Worm (Caenorhabditis elegans) whole organism, L1 larva: ENCODE results near the gene Y108G3AL.2.
A peak's percentile ranks its signal among the peaks of the same experiment; 100 is the strongest.

Source experiments
- F16B12.6 ChIP-seq: fragments of 150-350 bp; optimal IDR thresholded peaks from 2 replicates; lab custom pipeline; 2014; ENCODE audit warnings: missing biosample characterization, missing genetic modification characterization
- aha-1 ChIP-seq: fragments of 150-350 bp; optimal IDR thresholded peaks from 2 replicates; lab custom pipeline; 2014; ENCODE audit warnings: missing biosample characterization, missing genetic modification characterization
- blmp-1 ChIP-seq: fragments of 150-350 bp; optimal IDR thresholded peaks from 2 replicates; lab custom pipeline; 2014; ENCODE audit warnings: missing biosample characterization, missing genetic modification characterization
- ceh-82 ChIP-seq, 3 experiments: fragments of 150-350 bp in 1 of 3; sonication (generic microtip) in 2 of 3; optimal IDR thresholded peaks; 2 replicates each; lab custom pipeline; 2014 to 2017; ENCODE audit warnings: missing biosample characterization in 3 of 3, missing genetic modification characterization in 3 of 3
- dpl-1 ChIP-seq, 3 experiments: fragments of 150-350 bp in 2 of 3; sonication (generic microtip) in 1 of 3; optimal IDR thresholded peaks; 2 replicates each; lab custom pipeline; 2014 to 2017; ENCODE audit warnings: missing biosample characterization in 3 of 3, missing genetic modification characterization in 3 of 3, missing genetic modification reagents in 3 of 3
- dsc-1 ChIP-seq: sonication (generic microtip); optimal IDR thresholded peaks from 2 replicates; lab custom pipeline; 2016; ENCODE audit warnings: mild to moderate bottlenecking, missing genetic modification characterization, missing compliant biosample characterization
- efl-1 ChIP-seq, 4 experiments: fragments of 150-350 bp; optimal IDR thresholded peaks in 3 of 4; peaks in 1 of 4; 1 replicate in 1 of 4; 2 replicates in 3 of 4; lab custom pipeline; 2014; ENCODE audit warnings: missing biosample characterization in 2 of 4, missing genetic modification characterization in 2 of 4, missing genetic modification reagents in 2 of 4
- egl-13 ChIP-seq: sonication (generic microtip); optimal IDR thresholded peaks from 2 replicates; lab custom pipeline; 2016; ENCODE audit warnings: missing genotype, missing genetic modification reagents, missing genetic modification characterization, missing compliant biosample characterization
- egl-27 ChIP-seq, 2 experiments: fragments of 150-350 bp in 1 of 2; sonication (generic microtip); optimal IDR thresholded peaks; 3 replicates each; lab custom pipeline; 2017 to 2018; ENCODE audit warnings: missing biosample characterization in 2 of 2, missing genetic modification characterization in 2 of 2, missing genetic modification reagents in 2 of 2
- ets-5 ChIP-seq: fragments of 200-800 bp; sonication (Bioruptor generic); IDR thresholded peaks from 2 replicates; pipeline ENCODE4 v1.3.6; 2022; ENCODE audit warnings: missing genetic modification characterization, missing compliant biosample characterization
- fkh-4 ChIP-seq: sonication (generic microtip); optimal IDR thresholded peaks from 2 replicates; lab custom pipeline; 2016; ENCODE audit warnings: missing compliant biosample characterization, missing genetic modification characterization, borderline replicate concordance
- fkh-8 ChIP-seq: sonication (generic microtip); optimal IDR thresholded peaks from 2 replicates; lab custom pipeline; 2016; ENCODE audit warnings: mild to moderate bottlenecking, missing genetic modification characterization, missing compliant biosample characterization
- lin-13 ChIP-seq: fragments of 150-350 bp; optimal IDR thresholded peaks from 2 replicates; lab custom pipeline; 2014; ENCODE audit warnings: missing biosample characterization, missing genetic modification reagents, missing genetic modification characterization
- lin-15B ChIP-seq: fragments of 150-350 bp; sonication (generic microtip); optimal IDR thresholded peaks from 3 replicates; lab custom pipeline; 2014; ENCODE audit warnings: missing biosample characterization, missing genetic modification characterization
- lin-35 ChIP-seq, 2 experiments: fragments of 150-350 bp; optimal IDR thresholded peaks; 2 replicates each; lab custom pipeline; 2014; ENCODE audit warnings: missing biosample characterization in 2 of 2, missing genetic modification characterization in 2 of 2, missing genetic modification reagents in 2 of 2
- lin-39 ChIP-seq: fragments of 150-350 bp; optimal IDR thresholded peaks from 2 replicates; lab custom pipeline; 2014; ENCODE audit warnings: missing biosample characterization, missing genetic modification reagents, missing genetic modification characterization
- lsy-2 ChIP-seq, 2 experiments: fragments of 150-350 bp; optimal IDR thresholded peaks; 2 replicates each; lab custom pipeline; 2014; ENCODE audit warnings: missing biosample characterization in 2 of 2, missing genetic modification characterization in 2 of 2
- mab-9 ChIP-seq: fragments of 200-800 bp; sonication (Bioruptor generic); IDR thresholded peaks from 2 replicates; pipeline ENCODE4 v1.3.6; 2022; ENCODE audit warnings: missing genetic modification reagents, missing genetic modification characterization, missing compliant biosample characterization
- mdl-1 ChIP-seq, 2 experiments: fragments of 150-350 bp; optimal IDR thresholded peaks; 2 replicates each; lab custom pipeline; 2014 to 2017; ENCODE audit warnings: missing biosample characterization in 2 of 2, missing genetic modification characterization in 2 of 2, inconsistent platforms in 1 of 2
- nhr-19 ChIP-seq: fragments of 200-800 bp; sonication (Bioruptor generic); conservative IDR thresholded peaks from 2 replicates; pipeline ENCODE4 v1.3.6; 2022; ENCODE audit warnings: missing genetic modification characterization, missing compliant biosample characterization
- nhr-20 ChIP-seq: sonication (generic microtip); optimal IDR thresholded peaks from 2 replicates; lab custom pipeline; 2016; ENCODE audit warnings: mild to moderate bottlenecking, missing genetic modification characterization, missing compliant biosample characterization
- nhr-47 ChIP-seq: sonication (generic microtip); optimal IDR thresholded peaks from 2 replicates; lab custom pipeline; 2016; ENCODE audit warnings: mild to moderate bottlenecking, missing genetic modification characterization, moderate library complexity, missing compliant biosample characterization
- nhr-71 ChIP-seq: sonication (generic microtip); optimal IDR thresholded peaks from 2 replicates; lab custom pipeline; 2016; ENCODE audit warnings: mild to moderate bottlenecking, missing genetic modification characterization, moderate library complexity, missing compliant biosample characterization
- nhr-77 ChIP-seq: fragments of 150-350 bp; optimal IDR thresholded peaks from 2 replicates; lab custom pipeline; 2014; ENCODE audit warnings: missing biosample characterization, missing genetic modification characterization
- rnt-1 ChIP-seq: sonication (generic microtip); optimal IDR thresholded peaks from 2 replicates; lab custom pipeline; 2016; ENCODE audit warnings: mild to moderate bottlenecking, missing genetic modification characterization, moderate library complexity, missing compliant biosample characterization
- skn-1 ChIP-seq: fragments of 150-350 bp; optimal IDR thresholded peaks from 2 replicates; lab custom pipeline; 2014; ENCODE audit warnings: missing biosample characterization, missing genetic modification characterization
- snpc-4 ChIP-seq: fragments of 150-350 bp; optimal IDR thresholded peaks from 2 replicates; lab custom pipeline; 2014; ENCODE audit warnings: missing biosample characterization, missing genetic modification characterization
- snu-23 ChIP-seq: sonication (generic microtip); optimal IDR thresholded peaks from 2 replicates; lab custom pipeline; 2016; ENCODE audit warnings: missing genetic modification characterization, missing compliant biosample characterization
- sptf-1 ChIP-seq: fragments of 150-350 bp; optimal IDR thresholded peaks from 2 replicates; lab custom pipeline; 2014; ENCODE audit warnings: missing biosample characterization, missing genetic modification characterization
- swsn-7 ChIP-seq: sonication (generic microtip); optimal IDR thresholded peaks from 2 replicates; lab custom pipeline; 2016; ENCODE audit warnings: missing genetic modification characterization, missing compliant biosample characterization
- tbx-2 ChIP-seq: sonication (generic microtip); optimal IDR thresholded peaks from 2 replicates; lab custom pipeline; 2016; ENCODE audit warnings: missing genetic modification characterization, missing compliant biosample characterization
- unc-130 ChIP-seq: fragments of 150-350 bp; optimal IDR thresholded peaks from 2 replicates; lab custom pipeline; 2017; ENCODE audit warnings: missing biosample characterization, missing genetic modification characterization, inconsistent platforms
- xbp-1 ChIP-seq: sonication (generic microtip); optimal IDR thresholded peaks from 2 replicates; lab custom pipeline; 2016; ENCODE audit warnings: missing genetic modification characterization, missing compliant biosample characterization
- ztf-11 ChIP-seq, 2 experiments: sonication (generic microtip); optimal IDR thresholded peaks; 2 replicates each; lab custom pipeline; 2016 to 2017; ENCODE audit warnings: missing genetic modification characterization in 2 of 2, missing biosample characterization in 1 of 2, missing compliant biosample characterization in 1 of 2

Y108G3AL.2 gene

DNA sequence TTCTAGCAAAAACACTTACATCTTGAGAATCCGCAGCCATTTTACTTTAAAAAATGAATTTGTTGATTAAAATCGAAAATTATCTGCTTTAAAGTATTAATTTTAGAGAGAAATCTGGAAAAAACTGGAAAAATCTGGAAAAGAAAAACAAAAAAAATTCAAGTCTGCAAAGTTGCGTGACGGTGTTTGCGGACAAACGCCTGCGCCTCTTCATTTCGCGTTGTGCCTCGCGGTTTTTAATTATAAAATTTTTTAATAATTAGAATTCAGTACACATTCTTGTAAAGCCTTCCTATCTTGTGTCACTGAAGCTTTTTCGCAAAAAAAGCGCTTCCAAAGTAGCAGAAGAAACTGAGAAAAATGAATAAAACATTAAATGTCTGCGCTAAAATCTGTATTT lies 40.2 kb upstream of the Y108G3AL.2 start, which contains the start of gene W03F9.1 (continued):
- TF ChIP-seq nhr-19 (GFP tag; lab: Robert Waterston, UW) (peak; percentile 57), egl-13 (tag; lab: Kevin White, UChicago) (peak; percentile 69), ets-5 (GFP tag; lab: Robert Waterston, UW) (no peak), lin-13 (GFP tag; lab: Kevin White, UChicago) (peak; percentile 16), snpc-4 (tag; lab: Kevin White, UChicago) (peak; percentile 67), ceh-82 (tag; optimal IDR thresholded peaks at IDR 0.05; lab: Kevin White, UChicago) (peak in 2 of 3 experiments; percentile 57 to 60), tbx-2 (tag; lab: Kevin White, UChicago) (peak; percentile 69), unc-130 (peak; percentile 65), sptf-1 (tag; lab: Kevin White, UChicago) (no peak), swsn-7 (tag; lab: Kevin White, UChicago) (peak; percentile 72)
- TF ChIP-seq, all 84 proteins: peak for 40

- TF ChIP-seq egl-27 (tag; optimal IDR thresholded peaks at IDR 0.05; lab: Kevin White, UChicago) (no peak), efl-1 (optimal IDR thresholded peaks at IDR 0.05; lab: Kevin White, UChicago) (peak; percentile 40 to 61), efl-1 (GFP tag; optimal IDR thresholded peaks at IDR 0.05 in 1 of 2; lab: Kevin White, UChicago) (peak; percentile 71 to 94), lsy-2 (tag; optimal IDR thresholded peaks at IDR 0.05; lab: Kevin White, UChicago) (peak; percentile 59 to 66), dsc-1 (tag; lab: Kevin White, UChicago) (peak; percentile 1), swsn-7 (tag; lab: Kevin White, UChicago) (peak; percentile 51), nhr-77 (peak; percentile 17), rnt-1 (tag; lab: Kevin White, UChicago) (peak; percentile 36), lin-39 (tag; lab: Kevin White, UChicago) (peak; percentile 30), lin-35 (GFP tag; optimal IDR thresholded peaks at IDR 0.05; lab: Kevin White, UChicago) (peak; percentile 59 to 63), snpc-4 (tag; lab: Kevin White, UChicago) (peak; percentile 7), tbx-2 (tag; lab: Kevin White, UChicago) (peak; percentile 34), dpl-1 (GFP tag; optimal IDR thresholded peaks at IDR 0.05; lab: Kevin White, UChicago) (peak; percentile 54 to 62 (median 56)), ztf-11 (tag; optimal IDR thresholded peaks at IDR 0.05; lab: Kevin White, UChicago) (peak in 1 of 2 experiments; percentile 28), fkh-4 (tag; lab: Kevin White, UChicago) (no peak), snu-23 (peak; percentile 54), skn-1 (peak; percentile 43), mdl-1 (tag; optimal IDR thresholded peaks at IDR 0.05; lab: Kevin White, UChicago) (peak in 1 of 2 experiments; percentile 4), mab-9 (GFP tag; lab: Robert Waterston, UW) (no peak), nhr-47 (tag; lab: Kevin White, UChicago) (peak; percentile 59), ceh-82 (tag; optimal IDR thresholded peaks at IDR 0.05; lab: Kevin White, UChicago) (peak in 2 of 3 experiments; percentile 9 to 34), F16B12.6 (tag; lab: Kevin White, UChicago) (peak; percentile 91), egl-13 (tag; lab: Kevin White, UChicago) (no peak), nhr-20 (tag; lab: Kevin White, UChicago) (peak; percentile 25), blmp-1 (tag; lab: Kevin White, UChicago) (no peak), nhr-71 (tag; lab: Kevin White, UChicago) (peak; percentile 56), xbp-1 (tag; lab: Kevin White, UChicago) (peak; percentile 36), ets-5 (GFP tag; lab: Robert Waterston, UW) (no peak), lin-15B (peak; percentile 14)
Observed at ce11 chrV:127882-128281, 38.9 kb upstream of the Y108G3AL.2 start, which contains the start of the genes W03F9.2 and sftb-2. TSS of gene W03F9.2 (minus strand) at chrV:128034. TSS of gene sftb-2 (plus strand) at chrV:128237.

DNA sequence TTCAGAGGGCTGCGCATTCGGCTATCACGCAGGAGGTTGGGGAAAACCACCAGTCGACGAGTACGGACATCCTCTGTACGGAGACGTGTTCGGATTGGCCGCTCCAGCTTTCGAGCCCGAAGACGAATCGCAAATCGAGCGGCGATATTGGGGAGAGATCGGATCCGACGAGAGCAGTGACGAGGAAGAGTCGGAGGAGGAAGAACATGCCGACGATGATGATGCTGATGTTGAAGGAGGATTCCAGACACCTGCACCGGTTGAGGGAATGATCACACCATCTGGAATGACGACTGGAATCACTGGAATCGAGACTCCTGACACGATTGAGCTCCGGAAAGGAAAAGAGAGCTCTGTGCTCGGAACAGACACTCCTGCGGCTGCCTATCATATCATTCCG lies 36.6 kb upstream of the Y108G3AL.2 start:
- TF ChIP-seq efl-1 (optimal IDR thresholded peaks at IDR 0.05; lab: Kevin White, UChicago) (no peak), efl-1 (GFP tag; optimal IDR thresholded peaks at IDR 0.05 in 1 of 2; lab: Kevin White, UChicago) (peak in 1 of 2 experiments; percentile 12), aha-1 (tag; lab: Kevin White, UChicago) (no peak)

ce11 chrV:137667-138066 lies 29.1 kb upstream of the Y108G3AL.2 start:
- TF ChIP-seq efl-1 (optimal IDR thresholded peaks at IDR 0.05; lab: Kevin White, UChicago) (no peak), efl-1 (GFP tag; optimal IDR thresholded peaks at IDR 0.05 in 1 of 2; lab: Kevin White, UChicago) (peak in 1 of 2 experiments; percentile 91), fkh-8 (tag; lab: Kevin White, UChicago) (no peak)
